Worm (Caenorhabditis elegans): ENCODE data around the gene Y48C3A.5.

ce11 chrII:13304339-13304938 lies 33.6 kb downstream of the Y48C3A.5 start:
- TF ChIP-seq lin-11 (tag; optimal IDR thresholded peaks at IDR 0.05) (no peak), mdl-1 (tag; optimal IDR thresholded peaks at IDR 0.05) (no peak), aly-2 (tag; optimal IDR thresholded peaks at IDR 0.05) (no peak), mab-5 (tag; optimal IDR thresholded peaks at IDR 0.05) (no peak), lsy-2 (tag; optimal IDR thresholded peaks at IDR 0.05) (no peak)

All from whole organism, L2 larva.